Fruit fly (Drosophila melanogaster): ENCODE data around the gene hop.

dm6 chrX:11348829-11349228 is 19.1 kb downstream of the hop start, which contains the start of gene CG1738:
- no peak for TF ChIP-seq ttk (optimal IDR thresholded peaks at IDR 0.05)
- TF ChIP-seq psq (optimal IDR thresholded peaks at IDR 0.05), result no peak
- no peak for TF ChIP-seq Sin3A (optimal IDR thresholded peaks at IDR 0.05)
- no peak for TF ChIP-seq h (optimal IDR thresholded peaks at IDR 0.05)
- TF ChIP-seq Myc (optimal IDR thresholded peaks at IDR 0.05), result no peak
- no peak for TF ChIP-seq insv (optimal IDR thresholded peaks at IDR 0.05)
